Fruit fly (Drosophila melanogaster): ENCODE measurements around the gene Fhos.

The Fhos gene

DNA sequence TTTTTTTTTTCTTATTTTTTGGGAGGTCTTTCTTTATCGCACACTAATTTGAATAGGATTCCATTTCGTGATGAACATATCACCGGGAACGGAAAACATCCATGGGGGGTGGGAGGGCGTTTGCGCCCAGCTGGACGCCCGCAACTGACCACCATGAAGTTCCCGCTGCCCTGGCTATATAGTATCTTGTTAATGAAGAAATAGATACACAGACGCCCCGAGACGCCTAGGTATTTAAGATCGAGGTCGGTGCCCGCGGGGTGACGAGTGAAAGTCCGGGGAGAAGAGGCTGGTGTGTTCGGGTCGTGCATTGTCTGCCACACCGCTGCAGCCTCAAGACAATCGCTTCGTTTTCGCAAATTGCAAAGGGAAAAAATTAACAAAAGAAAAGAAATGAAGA, 72.6 kb downstream of the Fhos start:
- TF ChIP-seq CG17802 (tag; optimal IDR thresholded peaks at IDR 0.05) = peak; percentile 13
- TF ChIP-seq crol (GFP tag; IDR thresholded peaks at IDR 0.05) = peak; percentile 22; the same call in 1 of the 2 replicates
- TF ChIP-seq CG4617 (GFP tag; optimal IDR thresholded peaks at IDR 0.05; ENCODE audit: borderline replicate concordance) = no peak
- peak; percentile 36 for TF ChIP-seq Blimp-1 (GFP tag; optimal IDR thresholded peaks at IDR 0.05)
- no peak for TF ChIP-seq CG2120 (GFP tag; optimal IDR thresholded peaks at IDR 0.05)
- no peak for TF ChIP-seq hkb (optimal IDR thresholded peaks at IDR 0.05)
- 0 out of 2 replicates have a peak, but pooled peaks have one; percentile 14 for TF ChIP-seq hkb (GFP tag; IDR thresholded peaks at IDR 0.05)
- TF ChIP-seq CG12299 (tag; optimal IDR thresholded peaks at IDR 0.05) = no peak
- no peak for TF ChIP-seq CG16779 (GFP tag; IDR thresholded peaks at IDR 0.05)
- peak; percentile 4 for TF ChIP-seq Med (GFP tag)
- peak; percentile 22; the same call in 1 of the 3 replicates for TF ChIP-seq ci (GFP tag; IDR thresholded peaks at IDR 0.05)
- TF ChIP-seq zen (tag; optimal IDR thresholded peaks at IDR 0.05) = peak; percentile 94
- 0 out of 3 replicates have a peak, but pooled peaks have one; percentile 31 for TF ChIP-seq CG6791 (GFP tag; IDR thresholded peaks at IDR 0.05; ENCODE audit: partially characterized antibody)
- TF ChIP-seq CG11093 (GFP tag; IDR thresholded peaks at IDR 0.05) = no peak
- no peak for TF ChIP-seq dpn (GFP tag; optimal IDR thresholded peaks at IDR 0.05)
- no peak for TF ChIP-seq gsb (GFP tag; IDR thresholded peaks at IDR 0.05)
- 0 out of 3 replicates have a peak, but pooled peaks have one; percentile 29 for TF ChIP-seq so (GFP tag; IDR thresholded peaks at IDR 0.05)
- TF ChIP-seq vvl (GFP tag; IDR thresholded peaks at IDR 0.05) = 0 out of 2 replicates have a peak, but pooled peaks have one; percentile 6
- no peak for TF ChIP-seq sc (optimal IDR thresholded peaks at IDR 0.05)
- no peak for TF ChIP-seq sc (GFP tag; optimal IDR thresholded peaks at IDR 0.05)

DNA sequence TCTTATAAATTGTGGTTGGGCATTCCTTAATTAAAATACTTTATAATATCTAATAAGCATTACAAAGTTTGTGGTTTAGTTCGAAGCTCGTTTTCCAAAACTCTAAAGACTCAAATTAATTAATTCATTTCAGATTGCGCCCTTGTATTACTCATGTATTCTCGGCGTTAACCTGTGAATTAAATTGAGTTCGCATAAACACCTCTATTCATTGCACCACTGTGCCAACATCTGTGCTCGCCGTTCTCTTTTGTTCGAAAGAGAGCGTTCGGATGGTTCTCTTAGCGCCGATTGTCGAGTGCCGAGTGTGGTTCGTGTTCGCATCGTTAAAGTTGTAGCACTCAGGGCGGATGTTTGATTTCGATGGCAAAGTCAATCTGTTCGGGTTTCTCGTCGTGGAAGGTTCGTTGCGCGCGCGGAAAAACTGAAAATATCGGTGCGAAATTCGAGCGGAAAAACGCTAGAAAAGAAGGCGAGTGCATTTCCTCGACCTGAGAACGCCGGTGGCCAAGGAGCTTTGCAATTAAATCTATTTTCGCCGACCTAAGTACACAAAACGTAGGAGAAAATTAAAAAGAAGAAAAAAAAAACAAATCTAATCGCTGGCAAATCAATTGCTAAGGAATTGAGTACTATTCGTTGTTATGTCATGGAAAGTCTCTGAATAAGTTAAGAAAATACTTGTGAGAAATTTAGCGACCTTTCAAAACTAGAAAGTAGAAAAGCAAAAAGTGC, 73.9 kb downstream of the Fhos start, which contains the start of gene dally:
Gene dally, plus strand, starts transcription at position 373 of the 735 bp plus-strand sequence.
- no peak for TF ChIP-seq CG7928 (GFP tag; optimal IDR thresholded peaks at IDR 0.05)
- TF ChIP-seq CG14710 (tag; optimal IDR thresholded peaks at IDR 0.05) = no peak
- no peak for TF ChIP-seq CG9797 (GFP tag; optimal IDR thresholded peaks at IDR 0.05)
- TF ChIP-seq chn (GFP tag; optimal IDR thresholded peaks at IDR 0.05) = no peak
- no peak for TF ChIP-seq Ssrp (tag; optimal IDR thresholded peaks at IDR 0.05)
- peak; percentile 25 for TF ChIP-seq salm (tag; optimal IDR thresholded peaks at IDR 0.05)
- peak; percentile 42 for TF ChIP-seq jing (GFP tag; optimal IDR thresholded peaks at IDR 0.05)
- TF ChIP-seq CG10321 (GFP tag; IDR thresholded peaks at IDR 0.05) = no peak; the same call in 1 of the 2 replicates
- TF ChIP-seq Awh (GFP tag; IDR thresholded peaks at IDR 0.05) = no peak
- no peak for TF ChIP-seq fd102C (GFP tag; optimal IDR thresholded peaks at IDR 0.05)
- TF ChIP-seq CG9437 (GFP tag; optimal IDR thresholded peaks at IDR 0.05) = no peak
- TF ChIP-seq wdn (GFP tag; IDR thresholded peaks at IDR 0.05) = 0 out of 2 replicates have a peak, but pooled peaks have one; percentile 22
- 0 out of 2 replicates have a peak, but pooled peaks have one; percentile 26 for TF ChIP-seq peb (GFP tag; IDR thresholded peaks at IDR 0.05)
- TF ChIP-seq stwl (tag; optimal IDR thresholded peaks at IDR 0.05) = no peak
- no peak for TF ChIP-seq pzg (GFP tag; optimal IDR thresholded peaks at IDR 0.05)
- TF ChIP-seq Ravus (GFP tag; IDR thresholded peaks at IDR 0.05) = no peak
- TF ChIP-seq Opbp (GFP tag; IDR thresholded peaks at IDR 0.05; ENCODE audit: partially characterized antibody) = peak; percentile 68
- peak; percentile 47; the same call in 1 of the 3 replicates for TF ChIP-seq hb (GFP tag; IDR thresholded peaks at IDR 0.05; ENCODE audit: partially characterized antibody)
- TF ChIP-seq btn (GFP tag; optimal IDR thresholded peaks at IDR 0.05) = no peak
- TF ChIP-seq pfk (GFP tag; optimal IDR thresholded peaks at IDR 0.05) = peak; percentile 36
- no peak for TF ChIP-seq CG4854 (GFP tag; optimal IDR thresholded peaks at IDR 0.05)
- no peak for TF ChIP-seq Mes4 (GFP tag; optimal IDR thresholded peaks at IDR 0.05)
- TF ChIP-seq YL-1 (GFP tag; optimal IDR thresholded peaks at IDR 0.05) = no peak
- peak; percentile 57; the same call in 2 of the 3 replicates for TF ChIP-seq zfh1 (GFP tag; IDR thresholded peaks at IDR 0.05)
- TF ChIP-seq CG16813 (GFP tag; IDR thresholded peaks at IDR 0.05; ENCODE audit: partially characterized antibody) = no peak; the same call in 2 of the 3 replicates
- no peak for TF ChIP-seq fd3F (GFP tag; optimal IDR thresholded peaks at IDR 0.05)
- TF ChIP-seq fd96Cb (tag; optimal IDR thresholded peaks at IDR 0.05) = no peak
- TF ChIP-seq pnt (GFP tag; optimal IDR thresholded peaks at IDR 0.05) = no peak
- TF ChIP-seq az2 (GFP tag; optimal IDR thresholded peaks at IDR 0.05) = no peak

Measured in whole organism, embryonic.